Worm (Caenorhabditis elegans): Measurements from ENCODE around the gene B0001.7.

ce11 chrIV:12196608-12197007 lies 42.6 kb upstream of the B0001.7 start:
- no peak for TF ChIP-seq lin-54 (GFP tag; optimal IDR thresholded peaks at IDR 0.05)
- no peak for TF ChIP-seq somi-1 (GFP tag; optimal IDR thresholded peaks at IDR 0.05)
- no peak for TF ChIP-seq madf-3 (GFP tag; IDR thresholded peaks at IDR 0.05)
- no peak for TF ChIP-seq nfya-1 (tag; optimal IDR thresholded peaks at IDR 0.05; ENCODE audit: borderline replicate concordance, insufficient read depth)
- no peak for TF ChIP-seq F49E8.2 (tag; optimal IDR thresholded peaks at IDR 0.05; ENCODE audit: insufficient read depth)
- no peak for TF ChIP-seq snpc-4 (GFP tag; optimal IDR thresholded peaks at IDR 0.05)
- no peak for TF ChIP-seq snpc-4 (tag; optimal IDR thresholded peaks at IDR 0.05)
